Fruit fly (Drosophila melanogaster) whole organism, embryonic: ENCODE measurements around the gene Clc.
A peak's percentile ranks its signal among the peaks of the same experiment; 100 is the strongest.

Experiments used
- Ada2b ChIP-seq: fragments of 200-800 bp; sonication (Bioruptor generic); IDR thresholded peaks from 2 replicates; pipeline ENCODE4 v1.3.6; 2022; ENCODE audit warnings: missing biosample characterization, missing genetic modification characterization
- CG10147 ChIP-seq: fragments of 200-800 bp; sonication (Bioruptor generic); optimal IDR thresholded peaks from 2 replicates; lab custom pipeline; 2019; ENCODE audit warnings: missing biosample characterization, mild to moderate bottlenecking, missing genetic modification characterization, moderate library complexity
- CG10654 ChIP-seq: fragments of 200-800 bp; sonication (Bioruptor generic); optimal IDR thresholded peaks from 2 replicates; lab custom pipeline; 2016; ENCODE audit warnings: missing biosample characterization, missing genetic modification characterization
- CG11247 ChIP-seq: fragments of 200-800 bp; sonication (Bioruptor generic); IDR thresholded peaks from 2 replicates; pipeline ENCODE4 v1.3.6; 2022; ENCODE audit warnings: missing biosample characterization, missing genetic modification characterization
- CG11504 ChIP-seq: fragments of 200-800 bp; sonication (Bioruptor generic); optimal IDR thresholded peaks from 3 replicates; lab custom pipeline; 2019; ENCODE audit warnings: missing biosample characterization, mild to moderate bottlenecking, missing genetic modification characterization, moderate library complexity
- CG11560 ChIP-seq: fragments of 200-800 bp; sonication (Bioruptor generic); IDR thresholded peaks from 3 replicates; pipeline ENCODE4 v1.3.6; 2022; ENCODE audit warnings: missing biosample characterization, missing genetic modification characterization
- CG12071 ChIP-seq: fragments of 200-800 bp; sonication (Bioruptor generic); optimal IDR thresholded peaks from 3 replicates; lab custom pipeline; 2018; ENCODE audit warnings: missing biosample characterization, mild to moderate bottlenecking, missing genetic modification characterization
- CG14710 ChIP-seq: fragments of 200-800 bp; sonication (Bioruptor generic); optimal IDR thresholded peaks from 3 replicates; lab custom pipeline; 2019; ENCODE audit warnings: missing biosample characterization, mild to moderate bottlenecking, missing genetic modification characterization, moderate library complexity
- CG16813 ChIP-seq: fragments of 200-800 bp; sonication (Bioruptor generic); IDR thresholded peaks from 3 replicates; pipeline ENCODE4 v1.3.6; 2022; ENCODE audit warnings: missing biosample characterization, missing genetic modification characterization; ENCODE audit not compliant: partially characterized antibody
- CG17912 ChIP-seq: fragments of 200-800 bp; sonication (Bioruptor generic); optimal IDR thresholded peaks from 2 replicates; lab custom pipeline; 2018; ENCODE audit warnings: missing biosample characterization, mild to moderate bottlenecking, missing genetic modification characterization
- CG18262 ChIP-seq: fragments of 200-800 bp; optimal IDR thresholded peaks from 3 replicates; lab custom pipeline; 2019; ENCODE audit warnings: missing biosample characterization, mild to moderate bottlenecking, missing genetic modification characterization, moderate library complexity
- CG31224 ChIP-seq: fragments of 200-800 bp; sonication (Bioruptor generic); IDR thresholded peaks from 2 replicates; pipeline ENCODE4 v1.3.6; 2022; ENCODE audit warnings: missing biosample characterization, missing genetic modification characterization
- CG3163 ChIP-seq: fragments of 200-800 bp; sonication (Bioruptor generic); optimal IDR thresholded peaks from 3 replicates; lab custom pipeline; 2016; ENCODE audit warnings: missing biosample characterization, missing genetic modification characterization
- CG3281 ChIP-seq: fragments of 200-800 bp; sonication (Bioruptor generic); optimal IDR thresholded peaks from 3 replicates; lab custom pipeline; 2017; ENCODE audit warnings: missing biosample characterization, mild to moderate bottlenecking, missing genetic modification characterization
- CG3995 ChIP-seq: fragments of 200-800 bp; sonication (Bioruptor generic); optimal IDR thresholded peaks from 3 replicates; lab custom pipeline; 2016; ENCODE audit warnings: missing biosample characterization, missing genetic modification characterization
- CG4282 ChIP-seq: fragments of 200-800 bp; sonication (Bioruptor generic); optimal IDR thresholded peaks from 2 replicates; lab custom pipeline; 2016; ENCODE audit warnings: missing biosample characterization, missing genetic modification characterization
- CG4424 ChIP-seq: fragments of 200-800 bp; sonication (Bioruptor generic); optimal IDR thresholded peaks from 3 replicates; lab custom pipeline; 2016; ENCODE audit warnings: missing biosample characterization, missing genetic modification characterization
- CG6765 ChIP-seq: fragments of 200-800 bp; sonication (Bioruptor generic); optimal IDR thresholded peaks from 3 replicates; lab custom pipeline; 2017; ENCODE audit warnings: missing biosample characterization, mild to moderate bottlenecking, missing genetic modification characterization
- Camta ChIP-seq: fragments of 200-800 bp; sonication (Bioruptor generic); optimal IDR thresholded peaks from 2 replicates; lab custom pipeline; 2016; ENCODE audit warnings: missing biosample characterization, missing genetic modification characterization
- E2f1 ChIP-seq: fragments of 200-800 bp; sonication (Bioruptor generic); IDR thresholded peaks from 2 replicates; pipeline ENCODE4 v1.3.6; 2022; ENCODE audit warnings: missing biosample characterization, missing genetic modification characterization
- Gug ChIP-seq: fragments of 200-800 bp; sonication (Bioruptor generic); IDR thresholded peaks from 4 replicates; pipeline ENCODE4 v1.3.6; 2022; ENCODE audit warnings: missing biosample characterization, missing genetic modification characterization
- HLH54F ChIP-seq: fragments of 200-800 bp; sonication (Bioruptor generic); optimal IDR thresholded peaks from 3 replicates; lab custom pipeline; 2016; ENCODE audit warnings: missing biosample characterization, missing genetic modification characterization
- HmgZ ChIP-seq: fragments of 200-800 bp; sonication (Bioruptor generic); optimal IDR thresholded peaks from 2 replicates; lab custom pipeline; 2018; ENCODE audit warnings: missing biosample characterization, mild to moderate bottlenecking, missing genetic modification characterization
- PHDP ChIP-seq: fragments of 200-800 bp; sonication (Bioruptor generic); optimal IDR thresholded peaks from 3 replicates; lab custom pipeline; 2018; ENCODE audit warnings: missing biosample characterization, mild to moderate bottlenecking, missing genetic modification characterization, moderate library complexity
- Ravus ChIP-seq: fragments of 200-800 bp; sonication (Bioruptor generic); IDR thresholded peaks from 2 replicates; pipeline ENCODE4 v1.3.6; 2022; ENCODE audit warnings: missing biosample characterization, missing genetic modification characterization
- Rx ChIP-seq: fragments of 200-800 bp; sonication (Bioruptor generic); IDR thresholded peaks from 2 replicates; pipeline ENCODE4 v1.3.6; 2022; ENCODE audit warnings: missing biosample characterization, missing genetic modification characterization
- ab ChIP-seq: fragments of 200-800 bp; sonication (Bioruptor generic); optimal IDR thresholded peaks from 2 replicates; lab custom pipeline; 2016; ENCODE audit warnings: missing biosample characterization, missing genetic modification characterization
- abd-A ChIP-seq: fragments of 200-800 bp; sonication (Bioruptor generic); optimal IDR thresholded peaks from 3 replicates; lab custom pipeline; 2019; ENCODE audit warnings: missing biosample characterization, mild to moderate bottlenecking, missing genetic modification characterization, moderate library complexity
- bigmax ChIP-seq: fragments of 200-800 bp; sonication (Bioruptor generic); optimal IDR thresholded peaks from 2 replicates; lab custom pipeline; 2018; ENCODE audit warnings: missing biosample characterization, mild to moderate bottlenecking, missing genetic modification characterization
- cg ChIP-seq: fragments of 200-800 bp; sonication (Bioruptor generic); optimal IDR thresholded peaks from 3 replicates; lab custom pipeline; 2019; ENCODE audit warnings: missing biosample characterization, mild to moderate bottlenecking, missing genetic modification characterization, moderate library complexity
- ftz-f1 ChIP-seq: fragments of 200-800 bp; sonication (Bioruptor generic); optimal IDR thresholded peaks from 2 replicates; lab custom pipeline; 2016; ENCODE audit warnings: missing biosample characterization, missing genetic modification characterization
- fu2 ChIP-seq: fragments of 200-800 bp; sonication (Bioruptor generic); optimal IDR thresholded peaks from 2 replicates; lab custom pipeline; 2016; ENCODE audit warnings: missing biosample characterization, missing genetic modification characterization
- hkb ChIP-seq, 2 experiments: fragments of 200-800 bp in 1 of 2; fragments of >200 bp in 1 of 2; sonication (Bioruptor generic) in 1 of 2; IDR thresholded peaks in 1 of 2; optimal IDR thresholded peaks in 1 of 2; 2 replicates each; pipeline versions ENCODE4 v1.3.6 to Lab custom; 2017 to 2022; ENCODE audit warnings: missing biosample characterization in 1 of 2, missing genetic modification characterization in 1 of 2
- jing ChIP-seq: fragments of 200-800 bp; sonication (Bioruptor generic); optimal IDR thresholded peaks from 2 replicates; lab custom pipeline; 2018; ENCODE audit warnings: missing biosample characterization, mild to moderate bottlenecking, missing genetic modification characterization
- kah ChIP-seq: fragments of 200-800 bp; sonication (Bioruptor generic); optimal IDR thresholded peaks from 2 replicates; lab custom pipeline; 2018; ENCODE audit warnings: missing biosample characterization, mild to moderate bottlenecking, missing genetic modification characterization
- kay ChIP-seq: fragments of 200-800 bp; sonication (Bioruptor generic); optimal IDR thresholded peaks from 2 replicates; lab custom pipeline; 2016; ENCODE audit warnings: missing biosample characterization, missing genetic modification characterization
- oc ChIP-seq: fragments of 200-800 bp; sonication (Bioruptor generic); optimal IDR thresholded peaks from 2 replicates; lab custom pipeline; 2018; ENCODE audit warnings: missing biosample characterization, mild to moderate bottlenecking, missing genetic modification characterization, moderate library complexity
- peb ChIP-seq: fragments of 200-800 bp; sonication (Bioruptor generic); IDR thresholded peaks from 2 replicates; pipeline ENCODE4 v1.3.6; 2022; ENCODE audit warnings: missing biosample characterization, missing genetic modification characterization
- pfk ChIP-seq: fragments of 200-800 bp; sonication (Bioruptor generic); optimal IDR thresholded peaks from 2 replicates; lab custom pipeline; 2018; ENCODE audit warnings: missing biosample characterization, mild to moderate bottlenecking, missing genetic modification characterization, moderate library complexity
- phol ChIP-seq: fragments of 200-800 bp; sonication (Bioruptor generic); optimal IDR thresholded peaks from 3 replicates; lab custom pipeline; 2018; ENCODE audit warnings: missing biosample characterization, mild to moderate bottlenecking, missing genetic modification characterization, moderate library complexity
- pnt ChIP-seq: fragments of 200-800 bp; sonication (Bioruptor generic); optimal IDR thresholded peaks from 3 replicates; lab custom pipeline; 2016; ENCODE audit warnings: missing biosample characterization, missing genetic modification characterization
- prd ChIP-seq, 3 experiments: fragments of >200 bp in 2 of 3; fragments of 200-800 bp in 1 of 3; sonication (Bioruptor generic) in 1 of 3; optimal IDR thresholded peaks in 2 of 3; IDR thresholded peaks in 1 of 3; 2 replicates in 2 of 3; 3 replicates in 1 of 3; pipeline versions ENCODE4 v1.3.6 to Lab custom; 2017 to 2022; ENCODE audit warnings: missing biosample characterization in 1 of 3, missing genetic modification characterization in 1 of 3
- sc ChIP-seq, 3 experiments: fragments of >200 bp in 2 of 3; fragments of 200-800 bp in 1 of 3; sonication (Bioruptor generic) in 1 of 3; optimal IDR thresholded peaks; 2 replicates in 2 of 3; 3 replicates in 1 of 3; lab custom pipeline; 2017; ENCODE audit warnings: mild to moderate bottlenecking in 1 of 3, missing biosample characterization in 1 of 3, missing genetic modification characterization in 1 of 3, missing genetic modification reagents in 1 of 3
- scrt ChIP-seq: fragments of 200-800 bp; sonication (Bioruptor generic); optimal IDR thresholded peaks from 2 replicates; lab custom pipeline; 2018; ENCODE audit warnings: missing biosample characterization, mild to moderate bottlenecking, missing genetic modification characterization, moderate library complexity
- seq ChIP-seq: fragments of 200-800 bp; sonication (Bioruptor generic); IDR thresholded peaks from 2 replicates; pipeline ENCODE4 v1.3.6; 2022; ENCODE audit warnings: missing biosample characterization, missing genetic modification characterization
- sob ChIP-seq: fragments of 200-800 bp; sonication (Bioruptor generic); IDR thresholded peaks from 2 replicates; pipeline ENCODE4 v1.3.6; 2022; ENCODE audit warnings: missing biosample characterization, missing genetic modification characterization
- sr ChIP-seq: fragments of 200-800 bp; sonication (Bioruptor generic); IDR thresholded peaks from 3 replicates; pipeline ENCODE4 v1.3.6; 2022; ENCODE audit warnings: missing biosample characterization, missing genetic modification characterization
- tio ChIP-seq: fragments of 200-800 bp; sonication (Bioruptor generic); optimal IDR thresholded peaks from 2 replicates; lab custom pipeline; 2017; ENCODE audit warnings: missing biosample characterization, missing genetic modification characterization, inconsistent platforms
- trh ChIP-seq: fragments of 200-800 bp; sonication (Bioruptor generic); optimal IDR thresholded peaks from 2 replicates; lab custom pipeline; 2016; ENCODE audit warnings: missing biosample characterization, missing genetic modification characterization
- wek ChIP-seq: fragments of 200-800 bp; sonication (Bioruptor generic); optimal IDR thresholded peaks from 3 replicates; lab custom pipeline; 2018; ENCODE audit warnings: missing biosample characterization, mild to moderate bottlenecking, missing genetic modification characterization, moderate library complexity

The Clc gene

DNA sequence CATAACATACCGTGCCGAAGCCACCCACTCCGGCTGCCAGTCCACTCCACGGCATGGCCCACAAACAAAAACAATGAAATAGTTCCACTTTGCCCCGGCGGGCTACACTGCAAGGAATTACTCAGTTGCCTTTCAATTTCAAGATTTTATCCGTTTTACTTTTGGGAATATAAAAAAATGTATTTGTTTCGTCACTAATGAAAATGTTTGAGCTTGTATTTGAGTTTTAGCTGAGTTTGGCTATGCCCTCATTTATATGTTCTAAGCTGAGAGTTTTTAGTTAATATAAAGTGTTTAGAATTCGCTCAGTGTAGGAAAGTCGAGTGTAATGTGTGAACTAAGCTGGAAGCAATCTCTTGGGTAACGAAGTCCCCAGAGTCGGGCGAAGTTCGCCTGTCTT lies 35.8 kb downstream of the Clc start (continued):
- TF ChIP-seq prd (optimal IDR thresholded peaks at IDR 0.05; lab: Kevin White, UChicago), result no peak
- TF ChIP-seq prd (GFP tag; IDR thresholded peaks at IDR 0.05; lab: Robert Waterston, UW), result peak; percentile 42; the same call in 1 of the 3 replicates
- TF ChIP-seq pfk (GFP tag; lab: Kevin White, UChicago), result no peak
- TF ChIP-seq CG11247 (GFP tag; lab: Robert Waterston, UW), result 0 out of 2 replicates have a peak, but pooled peaks have one; percentile 8
- no peak for TF ChIP-seq Ravus (GFP tag; lab: Robert Waterston, UW)
- no peak for TF ChIP-seq CG31224 (GFP tag; lab: Robert Waterston, UW)
- TF ChIP-seq CG16813 (GFP tag; lab: Robert Waterston, UW), result no peak
- TF ChIP-seq bigmax (GFP tag; lab: Kevin White, UChicago), result no peak
- no peak for TF ChIP-seq CG3163
- TF ChIP-seq kah (GFP tag; lab: Kevin White, UChicago), result no peak
- TF ChIP-seq CG14710 (tag; lab: Kevin White, UChicago), result peak; percentile 9
- no peak for TF ChIP-seq fu2 (GFP tag; lab: Kevin White, UChicago)
- no peak for TF ChIP-seq sc (optimal IDR thresholded peaks at IDR 0.05; lab: Kevin White, UChicago)
- no peak for TF ChIP-seq sc (GFP tag; optimal IDR thresholded peaks at IDR 0.05; lab: Kevin White, UChicago)
- TF ChIP-seq CG6765 (GFP tag; lab: Kevin White, UChicago), result no peak
- TF ChIP-seq CG4282 (GFP tag; lab: Kevin White, UChicago), result no peak
- no peak for TF ChIP-seq Gug (GFP tag; lab: Robert Waterston, UW)
- TF ChIP-seq Ada2b (GFP tag; lab: Robert Waterston, UW), result peak; percentile 45
- no peak for TF ChIP-seq CG17912
- no peak for TF ChIP-seq CG18262
- 0 out of 3 replicates have a peak, but pooled peaks have one; percentile 15 for TF ChIP-seq sr
- peak; percentile 24; the same call in 1 of the 3 replicates for TF ChIP-seq CG11560 (tag; lab: Robert Waterston, UW)
- TF ChIP-seq CG12071 (GFP tag; lab: Kevin White, UChicago), result peak; percentile 36
- no peak for TF ChIP-seq jing
- TF ChIP-seq CG3995 (GFP tag; lab: Kevin White, UChicago), result no peak
- TF ChIP-seq kay (GFP tag; lab: Kevin White, UChicago), result no peak
- peak; percentile 41 for TF ChIP-seq CG3281 (GFP tag; lab: Kevin White, UChicago)
- peak; percentile 16; the same call in 1 of the 2 replicates for TF ChIP-seq E2f1 (GFP tag; lab: Robert Waterston, UW)
- TF ChIP-seq peb, result no peak
- no peak for TF ChIP-seq CG10654 (GFP tag; lab: Kevin White, UChicago)
- no peak for TF ChIP-seq ab (GFP tag; lab: Kevin White, UChicago)
- TF ChIP-seq PHDP (tag; lab: Kevin White, UChicago), result no peak
- peak; percentile 7 for TF ChIP-seq CG10147 (GFP tag; lab: Kevin White, UChicago)
- TF ChIP-seq oc, result no peak
- no peak for TF ChIP-seq Rx
- TF ChIP-seq HmgZ, result no peak
- TF ChIP-seq seq (GFP tag; lab: Robert Waterston, UW), result no peak
- peak; percentile 72 for TF ChIP-seq CG11504 (tag; lab: Kevin White, UChicago)
- TF ChIP-seq CG4424 (GFP tag; lab: Kevin White, UChicago), result peak; percentile 43
- TF ChIP-seq phol (tag; lab: Kevin White, UChicago), result no peak
- no peak for TF ChIP-seq cg
- no peak for TF ChIP-seq ftz-f1 (GFP tag; lab: Kevin White, UChicago)
- peak; percentile 45 for TF ChIP-seq scrt (GFP tag; lab: Kevin White, UChicago)
- peak; percentile 62 for TF ChIP-seq pnt (GFP tag; lab: Kevin White, UChicago)
- peak; percentile 30 for TF ChIP-seq tio (GFP tag; lab: Kevin White, UChicago)
- no peak for TF ChIP-seq wek (GFP tag; lab: Kevin White, UChicago)
- peak; percentile 30 for TF ChIP-seq Camta
- peak; percentile 20 for TF ChIP-seq HLH54F (GFP tag; lab: Kevin White, UChicago)
- peak; percentile 23 for TF ChIP-seq abd-A (tag; lab: Kevin White, UChicago)
- no peak for TF ChIP-seq hkb (optimal IDR thresholded peaks at IDR 0.05; lab: Kevin White, UChicago)
- peak; percentile 69; the same call in 1 of the 2 replicates for TF ChIP-seq hkb (GFP tag; IDR thresholded peaks at IDR 0.05; lab: Robert Waterston, UW)
- peak; percentile 54 for TF ChIP-seq sob (GFP tag; lab: Robert Waterston, UW)
- no peak for TF ChIP-seq trh
